Worm (Caenorhabditis elegans): ENCODE results near the gene C01G6.2.

C01G6.2 gene

DNA sequence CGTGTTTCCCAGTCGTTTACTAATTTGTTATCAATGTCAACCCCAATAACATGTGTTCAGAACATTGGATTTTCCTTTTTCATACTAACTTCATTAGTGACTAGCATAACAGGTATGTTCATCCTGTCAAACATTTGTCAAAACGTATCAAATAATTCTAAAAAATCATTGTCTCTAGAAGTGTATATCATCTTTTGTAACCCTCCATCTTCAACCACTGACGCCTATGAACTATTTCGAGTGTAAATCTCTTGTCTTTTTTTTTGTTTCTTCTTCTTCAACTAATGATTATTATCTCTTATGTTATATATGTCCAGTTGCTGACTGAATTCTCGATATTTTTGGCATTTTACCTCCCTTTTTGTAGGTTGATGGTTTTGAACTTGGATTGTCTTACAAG lies 29.1 kb upstream of the C01G6.2 start:
- no peak for TF ChIP-seq sea-1 (GFP tag; conservative IDR thresholded peaks at IDR 0.05)
- TF ChIP-seq flt-1 (GFP tag; IDR thresholded peaks at IDR 0.05): no peak
- no peak for TF ChIP-seq F13C5.2 (tag; optimal IDR thresholded peaks at IDR 0.05)
- no peak for TF ChIP-seq hmg-4 (GFP tag; optimal IDR thresholded peaks at IDR 0.05)
- TF ChIP-seq hmbx-1 (tag; optimal IDR thresholded peaks at IDR 0.05): no peak
- TF ChIP-seq scrt-1 (GFP tag; IDR thresholded peaks at IDR 0.05): no peak
- no peak for TF ChIP-seq ets-7 (tag; optimal IDR thresholded peaks at IDR 0.05)
- TF ChIP-seq tbx-11 (GFP tag; IDR thresholded peaks at IDR 0.05): no peak
- TF ChIP-seq hnd-1 (tag; optimal IDR thresholded peaks at IDR 0.05): no peak
- TF ChIP-seq ceh-13 (GFP tag; optimal IDR thresholded peaks at IDR 0.05): no peak
- no peak for TF ChIP-seq ama-1 (optimal IDR thresholded peaks at IDR 0.05)

DNA sequence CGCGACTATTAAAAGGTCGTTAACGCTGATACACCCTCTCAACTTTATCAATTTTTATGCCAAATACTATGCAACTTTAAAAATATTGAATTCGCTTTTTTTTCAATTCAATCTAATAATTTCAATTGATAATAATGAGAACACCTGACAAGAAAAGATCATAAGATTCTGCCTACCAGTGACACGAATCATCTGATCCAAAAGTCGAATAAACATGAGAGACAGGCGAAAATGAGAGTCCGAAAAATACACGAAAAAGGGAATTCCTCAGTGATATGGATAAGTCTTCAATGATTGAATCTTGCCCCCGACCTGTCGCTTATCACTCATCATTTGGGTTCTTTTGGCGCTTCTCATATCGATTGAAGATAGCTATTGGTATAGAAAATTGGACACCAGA lies 25.2 kb upstream of the C01G6.2 start:
- TF ChIP-seq flt-1 (GFP tag; IDR thresholded peaks at IDR 0.05) (no peak), aly-1 (tag; optimal IDR thresholded peaks at IDR 0.05) (no peak), hnd-1 (tag; optimal IDR thresholded peaks at IDR 0.05) (no peak), ets-7 (tag; optimal IDR thresholded peaks at IDR 0.05) (no peak), tra-4 (tag; optimal IDR thresholded peaks at IDR 0.05) (no peak), B0310.2 (tag; optimal IDR thresholded peaks at IDR 0.05) (no peak), tbx-11 (GFP tag; IDR thresholded peaks at IDR 0.05) (no peak), scrt-1 (GFP tag; IDR thresholded peaks at IDR 0.05) (no peak), hmg-4 (GFP tag; optimal IDR thresholded peaks at IDR 0.05) (no peak)

ce11 chrII:9242804-9243203 lies 24.1 kb upstream of the C01G6.2 start:
- TF ChIP-seq tra-4 (tag; optimal IDR thresholded peaks at IDR 0.05) (no peak), sea-1 (GFP tag; conservative IDR thresholded peaks at IDR 0.05) (no peak), hnd-1 (tag; optimal IDR thresholded peaks at IDR 0.05) (no peak), tbx-11 (GFP tag; IDR thresholded peaks at IDR 0.05) (no peak), flt-1 (GFP tag; IDR thresholded peaks at IDR 0.05) (no peak), F13C5.2 (tag; optimal IDR thresholded peaks at IDR 0.05) (peak; percentile 23), aly-1 (tag; optimal IDR thresholded peaks at IDR 0.05) (no peak)

- TF ChIP-seq ets-7 (tag; optimal IDR thresholded peaks at IDR 0.05) (no peak), F13C5.2 (tag; optimal IDR thresholded peaks at IDR 0.05) (no peak), scrt-1 (GFP tag; IDR thresholded peaks at IDR 0.05) (no peak), hnd-1 (tag; optimal IDR thresholded peaks at IDR 0.05) (no peak), sea-1 (GFP tag; conservative IDR thresholded peaks at IDR 0.05) (no peak), tbx-37 (GFP tag; conservative IDR thresholded peaks at IDR 0.05) (no peak)
Observed at ce11 chrII:9246648-9247047, 20.2 kb upstream of the C01G6.2 start, which contains the start of gene T26C5.5. TSS of gene T26C5.5 (minus strand) at chrII:9246748.

DNA sequence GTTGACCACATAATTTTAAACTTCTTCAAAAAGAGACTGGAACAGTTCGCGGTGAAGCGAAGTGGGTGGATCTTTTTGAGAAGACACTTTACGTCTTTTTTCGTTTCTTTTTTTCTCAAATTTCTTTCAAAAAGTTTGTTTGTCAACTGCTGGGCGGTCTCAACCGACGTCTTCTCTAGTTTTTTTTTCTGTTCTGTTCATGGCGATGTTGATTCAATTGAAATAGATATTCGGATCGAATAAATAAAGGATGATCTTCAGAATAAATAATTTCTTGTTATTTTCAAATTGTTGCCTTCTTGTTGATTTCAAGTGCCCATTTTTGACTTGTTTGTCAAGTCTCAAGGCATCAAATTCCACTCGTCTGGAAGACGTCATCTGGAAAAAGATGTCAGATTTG lies 16.4 kb upstream of the C01G6.2 start, which contains the start of gene T26C5.4:
Gene T26C5.4 (minus strand): TSS at position 101 of the 400 bp plus-strand sequence.
- TF ChIP-seq scrt-1 (GFP tag; IDR thresholded peaks at IDR 0.05): no peak
- no peak for TF ChIP-seq sea-1 (GFP tag; conservative IDR thresholded peaks at IDR 0.05)
- no peak for TF ChIP-seq aly-1 (tag; optimal IDR thresholded peaks at IDR 0.05)
- TF ChIP-seq hnd-1 (tag; optimal IDR thresholded peaks at IDR 0.05): no peak
- no peak for TF ChIP-seq B0310.2 (tag; optimal IDR thresholded peaks at IDR 0.05)
- TF ChIP-seq pes-1 (GFP tag; IDR thresholded peaks at IDR 0.05): no peak
- TF ChIP-seq ceh-13 (GFP tag; optimal IDR thresholded peaks at IDR 0.05): no peak

- no peak for TF ChIP-seq ama-1 (optimal IDR thresholded peaks at IDR 0.05)
- TF ChIP-seq sea-1 (GFP tag; conservative IDR thresholded peaks at IDR 0.05): no peak
- TF ChIP-seq aly-1 (tag; optimal IDR thresholded peaks at IDR 0.05): no peak
- TF ChIP-seq F13C5.2 (tag; optimal IDR thresholded peaks at IDR 0.05): no peak
- no peak for TF ChIP-seq hmg-4 (GFP tag; optimal IDR thresholded peaks at IDR 0.05)
- TF ChIP-seq pes-1 (GFP tag; IDR thresholded peaks at IDR 0.05): no peak
- no peak for TF ChIP-seq scrt-1 (GFP tag; IDR thresholded peaks at IDR 0.05)
- no peak for TF ChIP-seq hmbx-1 (tag; optimal IDR thresholded peaks at IDR 0.05)
- TF ChIP-seq tbx-11 (GFP tag; IDR thresholded peaks at IDR 0.05): no peak
- TF ChIP-seq tbx-37 (GFP tag; conservative IDR thresholded peaks at IDR 0.05): no peak
- no peak for TF ChIP-seq hnd-1 (tag; optimal IDR thresholded peaks at IDR 0.05)
Observed at ce11 chrII:9251529-9251928, 15.3 kb upstream of the C01G6.2 start.

ce11 chrII:9254187-9254586 lies 12.7 kb upstream of the C01G6.2 start, which contains the start of gene nlp-82:
TSS of gene nlp-82 (minus strand) at chrII:9254287.
- no peak for TF ChIP-seq ceh-36 (tag; optimal IDR thresholded peaks at IDR 0.05)
- TF ChIP-seq ama-1 (optimal IDR thresholded peaks at IDR 0.05): no peak
- no peak for TF ChIP-seq tbx-37 (GFP tag; conservative IDR thresholded peaks at IDR 0.05)
- no peak for TF ChIP-seq flt-1 (GFP tag; IDR thresholded peaks at IDR 0.05)
- no peak for TF ChIP-seq ets-7 (tag; optimal IDR thresholded peaks at IDR 0.05)
- no peak for TF ChIP-seq ceh-13 (GFP tag; optimal IDR thresholded peaks at IDR 0.05)
- TF ChIP-seq scrt-1 (GFP tag; IDR thresholded peaks at IDR 0.05): no peak
- no peak for TF ChIP-seq F13C5.2 (tag; optimal IDR thresholded peaks at IDR 0.05)
- no peak for TF ChIP-seq tbx-11 (GFP tag; IDR thresholded peaks at IDR 0.05)
- no peak for TF ChIP-seq hmg-4 (GFP tag; optimal IDR thresholded peaks at IDR 0.05)
- TF ChIP-seq pes-1 (GFP tag; IDR thresholded peaks at IDR 0.05): no peak
- TF ChIP-seq B0310.2 (tag; optimal IDR thresholded peaks at IDR 0.05): no peak
- TF ChIP-seq hmbx-1 (tag; optimal IDR thresholded peaks at IDR 0.05): no peak
- TF ChIP-seq hnd-1 (tag; optimal IDR thresholded peaks at IDR 0.05): no peak

DNA sequence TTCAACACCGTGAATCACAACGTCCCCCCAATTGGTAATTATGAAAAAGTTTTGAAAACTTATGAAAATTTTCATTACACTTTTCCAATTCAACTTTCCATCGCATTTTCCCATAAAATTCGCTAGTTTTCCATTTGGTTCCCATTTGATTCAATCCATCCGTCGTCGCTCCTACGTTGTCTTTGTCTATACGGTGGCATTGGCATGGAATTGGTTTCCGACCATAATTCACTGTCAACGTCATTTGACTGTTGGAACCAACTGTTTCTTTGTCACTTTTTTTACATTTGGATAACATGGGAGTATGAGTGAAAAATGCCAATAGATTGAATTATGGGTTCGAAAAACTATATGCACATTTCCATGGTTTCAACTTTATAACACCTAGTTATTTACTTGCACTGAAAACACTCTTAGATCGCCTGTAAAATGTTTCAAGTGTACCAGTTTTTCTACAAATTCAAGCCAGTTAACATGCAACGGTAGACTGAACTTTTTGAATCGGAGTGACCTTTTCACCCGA lies 8.8 kb upstream of the C01G6.2 start:
- peak; percentile 80 for TF ChIP-seq ama-1 (optimal IDR thresholded peaks at IDR 0.05)
- no peak for TF ChIP-seq hnd-1 (tag; optimal IDR thresholded peaks at IDR 0.05)
- TF ChIP-seq hmg-4 (GFP tag; optimal IDR thresholded peaks at IDR 0.05): peak; percentile 35
- TF ChIP-seq B0310.2 (tag; optimal IDR thresholded peaks at IDR 0.05): peak; percentile 51
- TF ChIP-seq ceh-36 (tag; optimal IDR thresholded peaks at IDR 0.05): no peak
- no peak; the same call in 1 of the 2 replicates for TF ChIP-seq pes-1 (GFP tag; IDR thresholded peaks at IDR 0.05)
- no peak for TF ChIP-seq tbx-37 (GFP tag; conservative IDR thresholded peaks at IDR 0.05)
- TF ChIP-seq tbx-11 (GFP tag; IDR thresholded peaks at IDR 0.05): no peak
- TF ChIP-seq sea-1 (GFP tag; conservative IDR thresholded peaks at IDR 0.05): no peak
- TF ChIP-seq scrt-1 (GFP tag; IDR thresholded peaks at IDR 0.05): no peak
- no peak for TF ChIP-seq hmbx-1 (tag; optimal IDR thresholded peaks at IDR 0.05)
- no peak for TF ChIP-seq ets-7 (tag; optimal IDR thresholded peaks at IDR 0.05)
- TF ChIP-seq tra-4 (tag; optimal IDR thresholded peaks at IDR 0.05): no peak
